Fruit fly (Drosophila melanogaster) whole organism, embryonic: Measurements from ENCODE around the gene Rdh.

ENCODE experiments used
- BEAF-32 ChIP-seq: fragments of 200-800 bp; sonication (Bioruptor generic); optimal IDR thresholded peaks from 3 replicates; lab custom pipeline; 2017; ENCODE audit warnings: missing biosample characterization, missing genetic modification characterization, mild to moderate bottlenecking, moderate library complexity, missing genetic modification reagents
- CG11085 ChIP-seq: fragments of 200-800 bp; sonication (Bioruptor generic); IDR thresholded peaks from 2 replicates; pipeline ENCODE4 v1.3.6; 2022; ENCODE audit warnings: missing biosample characterization, missing genetic modification characterization
- CG11398 ChIP-seq: fragments of 200-800 bp; sonication (Bioruptor generic); optimal IDR thresholded peaks from 2 replicates; lab custom pipeline; 2016; ENCODE audit warnings: missing biosample characterization, missing genetic modification characterization
- CG12744 ChIP-seq: fragments of 200-800 bp; sonication (Bioruptor generic); optimal IDR thresholded peaks from 2 replicates; lab custom pipeline; 2016; ENCODE audit warnings: missing biosample characterization, missing genetic modification characterization
- CG15696 ChIP-seq: fragments of 200-800 bp; sonication (Bioruptor generic); optimal IDR thresholded peaks from 2 replicates; lab custom pipeline; 2019; ENCODE audit warnings: missing biosample characterization, mild to moderate bottlenecking, missing genetic modification characterization, moderate library complexity
- CG16813 ChIP-seq: fragments of 200-800 bp; sonication (Bioruptor generic); IDR thresholded peaks from 3 replicates; pipeline ENCODE4 v1.3.6; 2022; ENCODE audit warnings: missing biosample characterization, missing genetic modification characterization; ENCODE audit not compliant: partially characterized antibody
- CG16815 ChIP-seq: fragments of 200-800 bp; sonication (Bioruptor generic); optimal IDR thresholded peaks from 3 replicates; lab custom pipeline; 2017; ENCODE audit warnings: missing biosample characterization, mild to moderate bottlenecking, missing genetic modification characterization
- CG17328 ChIP-seq: fragments of 200-800 bp; sonication (Bioruptor generic); IDR thresholded peaks from 2 replicates; pipeline ENCODE4 v1.3.6; 2022; ENCODE audit warnings: missing biosample characterization, missing genetic modification characterization
- CG17568 ChIP-seq: fragments of 200-800 bp; sonication (Bioruptor generic); optimal IDR thresholded peaks from 2 replicates; lab custom pipeline; 2018; ENCODE audit warnings: missing biosample characterization, mild to moderate bottlenecking, missing genetic modification characterization, moderate library complexity
- CG2116 ChIP-seq: fragments of 200-800 bp; sonication (Bioruptor generic); optimal IDR thresholded peaks from 3 replicates; lab custom pipeline; 2018; ENCODE audit warnings: missing biosample characterization, mild to moderate bottlenecking, missing genetic modification characterization
- CG31388 ChIP-seq: fragments of 200-800 bp; sonication (Bioruptor generic); optimal IDR thresholded peaks from 2 replicates; lab custom pipeline; 2016; ENCODE audit warnings: missing biosample characterization, missing genetic modification characterization
- CG3281 ChIP-seq: fragments of 200-800 bp; sonication (Bioruptor generic); optimal IDR thresholded peaks from 3 replicates; lab custom pipeline; 2017; ENCODE audit warnings: missing biosample characterization, mild to moderate bottlenecking, missing genetic modification characterization
- CG3838 ChIP-seq: fragments of 200-800 bp; sonication (Bioruptor generic); optimal IDR thresholded peaks from 3 replicates; lab custom pipeline; 2016; ENCODE audit warnings: missing biosample characterization, missing genetic modification characterization
- CG4404 ChIP-seq: fragments of 200-800 bp; sonication (Bioruptor generic); IDR thresholded peaks from 2 replicates; pipeline ENCODE4 v1.3.6; 2022; ENCODE audit warnings: missing biosample characterization, missing genetic modification characterization
- CG5245 ChIP-seq: fragments of 200-800 bp; sonication (Bioruptor generic); optimal IDR thresholded peaks from 3 replicates; lab custom pipeline; 2016; ENCODE audit warnings: missing biosample characterization, missing genetic modification characterization
- CkIIα-i1 ChIP-seq: fragments of 200-800 bp; sonication (Bioruptor generic); IDR thresholded peaks from 2 replicates; pipeline ENCODE4 v1.3.6; 2022; ENCODE audit warnings: missing biosample characterization, missing genetic modification characterization
- Eip74EF ChIP-seq, 2 experiments: fragments of 200-800 bp in 1 of 2; fragments of >200 bp in 1 of 2; sonication (Bioruptor generic) in 1 of 2; optimal IDR thresholded peaks; 2 replicates each; lab custom pipeline; 2017 to 2019; ENCODE audit warnings: missing biosample characterization in 2 of 2, missing genetic modification characterization in 2 of 2, mild to moderate bottlenecking in 1 of 2, moderate library complexity in 1 of 2
- Fer3 ChIP-seq: fragments of 200-800 bp; sonication (Bioruptor generic); optimal IDR thresholded peaks from 2 replicates; lab custom pipeline; 2018; ENCODE audit warnings: missing biosample characterization, mild to moderate bottlenecking, missing genetic modification characterization, moderate library complexity
- Hey ChIP-seq: fragments of 200-800 bp; sonication (Bioruptor generic); optimal IDR thresholded peaks from 3 replicates; lab custom pipeline; 2018; ENCODE audit warnings: missing biosample characterization, mild to moderate bottlenecking, missing genetic modification characterization
- Hmr ChIP-seq: fragments of 200-800 bp; sonication (Bioruptor generic); optimal IDR thresholded peaks from 3 replicates; lab custom pipeline; 2017; ENCODE audit warnings: mild to moderate bottlenecking, missing biosample characterization, missing genetic modification reagents, missing genetic modification characterization
- Hsf ChIP-seq: fragments of 200-800 bp; sonication (Bioruptor generic); optimal IDR thresholded peaks from 3 replicates; lab custom pipeline; 2016; ENCODE audit warnings: missing biosample characterization, missing genetic modification characterization
- Myb ChIP-seq: fragments of 200-800 bp; sonication (Bioruptor generic); optimal IDR thresholded peaks from 2 replicates; lab custom pipeline; 2016; ENCODE audit warnings: missing biosample characterization, missing genetic modification characterization
- Scr ChIP-seq: fragments of 200-800 bp; sonication (Bioruptor generic); IDR thresholded peaks from 2 replicates; pipeline ENCODE4 v1.3.6; 2022; ENCODE audit warnings: missing biosample characterization, missing genetic modification characterization; ENCODE audit not compliant: partially characterized antibody
- Sry-δ ChIP-seq: fragments of 200-800 bp; sonication (Bioruptor generic); optimal IDR thresholded peaks from 2 replicates; lab custom pipeline; 2016; ENCODE audit warnings: missing biosample characterization, missing genetic modification characterization
- Ssrp ChIP-seq: fragments of 200-800 bp; sonication (Bioruptor generic); optimal IDR thresholded peaks from 2 replicates; lab custom pipeline; 2018; ENCODE audit warnings: missing biosample characterization, mild to moderate bottlenecking, missing genetic modification characterization, moderate library complexity
- Xbp1 ChIP-seq: fragments of 200-800 bp; sonication (Bioruptor generic); optimal IDR thresholded peaks from 3 replicates; lab custom pipeline; 2016; ENCODE audit warnings: missing biosample characterization, mild to moderate bottlenecking, missing genetic modification characterization
- al ChIP-seq: fragments of 200-800 bp; sonication (Bioruptor generic); IDR thresholded peaks from 2 replicates; pipeline ENCODE4 v1.3.6; 2022; ENCODE audit warnings: missing biosample characterization, missing genetic modification characterization
- aop ChIP-seq: fragments of 200-800 bp; sonication (Bioruptor generic); IDR thresholded peaks from 2 replicates; pipeline ENCODE4 v1.3.6; 2022; ENCODE audit warnings: missing biosample characterization, missing genetic modification characterization
- br ChIP-seq: fragments of >200 bp; optimal IDR thresholded peaks from 2 replicates; lab custom pipeline; 2017
- chm ChIP-seq: fragments of 200-800 bp; sonication (Bioruptor generic); IDR thresholded peaks from 2 replicates; pipeline ENCODE4 v1.3.6; 2022; ENCODE audit warnings: missing biosample characterization, missing genetic modification characterization
- dan ChIP-seq: fragments of 200-800 bp; sonication (Bioruptor generic); IDR thresholded peaks from 2 replicates; pipeline ENCODE4 v1.3.6; 2022; ENCODE audit warnings: missing biosample characterization, missing genetic modification characterization
- dmrt99B ChIP-seq: fragments of 200-800 bp; sonication (Bioruptor generic); optimal IDR thresholded peaks from 2 replicates; lab custom pipeline; 2018; ENCODE audit warnings: missing biosample characterization, mild to moderate bottlenecking, missing genetic modification characterization, moderate library complexity
- emc ChIP-seq: fragments of 200-800 bp; sonication (Bioruptor generic); optimal IDR thresholded peaks from 2 replicates; lab custom pipeline; 2016; ENCODE audit warnings: missing biosample characterization, missing genetic modification characterization
- exex ChIP-seq: fragments of 200-800 bp; sonication (Bioruptor generic); optimal IDR thresholded peaks from 4 replicates; lab custom pipeline; 2018; ENCODE audit warnings: missing biosample characterization, mild to moderate bottlenecking, missing genetic modification characterization, moderate library complexity
- fd102C ChIP-seq: fragments of 200-800 bp; sonication (Bioruptor generic); optimal IDR thresholded peaks from 2 replicates; lab custom pipeline; 2018; ENCODE audit warnings: missing biosample characterization, mild to moderate bottlenecking, missing genetic modification characterization, moderate library complexity
- gcm2 ChIP-seq: fragments of 200-800 bp; sonication (Bioruptor generic); optimal IDR thresholded peaks from 2 replicates; lab custom pipeline; 2016; ENCODE audit warnings: missing biosample characterization, missing genetic modification characterization
- grn ChIP-seq: fragments of 200-800 bp; sonication (Bioruptor generic); optimal IDR thresholded peaks from 3 replicates; lab custom pipeline; 2017; ENCODE audit warnings: missing biosample characterization, missing genetic modification characterization
- hkb ChIP-seq, 2 experiments: fragments of 200-800 bp in 1 of 2; fragments of >200 bp in 1 of 2; sonication (Bioruptor generic) in 1 of 2; IDR thresholded peaks in 1 of 2; optimal IDR thresholded peaks in 1 of 2; 2 replicates each; pipeline versions ENCODE4 v1.3.6 to Lab custom; 2017 to 2022; ENCODE audit warnings: missing biosample characterization in 1 of 2, missing genetic modification characterization in 1 of 2
- jigr1 ChIP-seq: fragments of 200-800 bp; sonication (Bioruptor generic); IDR thresholded peaks from 3 replicates; pipeline ENCODE4 v1.3.6; 2022; ENCODE audit warnings: missing biosample characterization, missing genetic modification characterization
- lola ChIP-seq, 3 experiments: fragments of >200 bp in 2 of 3; fragments of 200-800 bp in 1 of 3; sonication (Bioruptor generic) in 1 of 3; optimal IDR thresholded peaks; 2 replicates each; lab custom pipeline; 2017 to 2019; ENCODE audit warnings: missing biosample characterization in 3 of 3, missing genetic modification characterization in 3 of 3, mild to moderate bottlenecking in 1 of 3, moderate library complexity in 1 of 3
- mirr ChIP-seq: fragments of 200-800 bp; sonication (Bioruptor generic); optimal IDR thresholded peaks from 3 replicates; lab custom pipeline; 2018; ENCODE audit warnings: missing biosample characterization, mild to moderate bottlenecking, missing genetic modification characterization
- p53 ChIP-seq: fragments of 200-800 bp; sonication (Bioruptor generic); optimal IDR thresholded peaks from 2 replicates; lab custom pipeline; 2016; ENCODE audit warnings: missing biosample characterization, missing genetic modification characterization
- pan ChIP-seq, 4 experiments: fragments of >200 bp in 3 of 4; fragments of 200-800 bp in 1 of 4; sonication (Bioruptor generic) in 1 of 4; optimal IDR thresholded peaks in 3 of 4; IDR thresholded peaks in 1 of 4; 2 replicates each; pipeline versions ENCODE4 v1.3.6 to Lab custom; 2017 to 2022; ENCODE audit warnings: missing biosample characterization in 2 of 4, missing genetic modification characterization in 2 of 4, mixed read lengths in 1 of 4
- pnt ChIP-seq: fragments of 200-800 bp; sonication (Bioruptor generic); optimal IDR thresholded peaks from 3 replicates; lab custom pipeline; 2016; ENCODE audit warnings: missing biosample characterization, missing genetic modification characterization
- so ChIP-seq: fragments of 200-800 bp; sonication (Bioruptor generic); IDR thresholded peaks from 3 replicates; pipeline ENCODE4 v1.3.6; 2022; ENCODE audit warnings: missing biosample characterization, missing genetic modification characterization
- stc ChIP-seq: fragments of 200-800 bp; sonication (Bioruptor generic); IDR thresholded peaks from 2 replicates; pipeline ENCODE4 v1.3.6; 2022; ENCODE audit warnings: missing biosample characterization, missing genetic modification characterization
- unpg ChIP-seq: fragments of 200-800 bp; sonication (Bioruptor generic); optimal IDR thresholded peaks from 3 replicates; lab custom pipeline; 2018; ENCODE audit warnings: missing biosample characterization, mild to moderate bottlenecking, missing genetic modification characterization, moderate library complexity
- vfl ChIP-seq: fragments of 200-800 bp; sonication (Bioruptor generic); optimal IDR thresholded peaks from 2 replicates; lab custom pipeline; 2016; ENCODE audit warnings: missing biosample characterization, missing genetic modification characterization
- yki ChIP-seq: fragments of >200 bp; optimal IDR thresholded peaks from 3 replicates; lab custom pipeline; 2018
- zen ChIP-seq: fragments of 200-800 bp; sonication (Bioruptor generic); optimal IDR thresholded peaks from 3 replicates; lab custom pipeline; 2018; ENCODE audit warnings: missing biosample characterization, mild to moderate bottlenecking, missing genetic modification characterization, moderate library complexity

Rdh gene

dm6 chr3L:3787595-3788151 lies 37.6 kb upstream of the Rdh start (continued):
- no peak for TF ChIP-seq zen (tag; lab: Kevin White, UChicago)
- peak; percentile 29 for TF ChIP-seq CG3281 (GFP tag; lab: Kevin White, UChicago)
- peak; percentile 20 for TF ChIP-seq Sry-δ (GFP tag; lab: Kevin White, UChicago)
- TF ChIP-seq emc (GFP tag; lab: Kevin White, UChicago) = no peak
- peak; percentile 68 for TF ChIP-seq chm (GFP tag; lab: Robert Waterston, UW)
- peak in 1 of 2 experiments; percentile 14 for TF ChIP-seq Eip74EF (GFP tag; optimal IDR thresholded peaks at IDR 0.05; lab: Kevin White, UChicago)
- TF ChIP-seq vfl (GFP tag; lab: Kevin White, UChicago) = no peak
- TF ChIP-seq gcm2 = peak; percentile 63
- TF ChIP-seq pan (optimal IDR thresholded peaks at IDR 0.05; lab: Kevin White, UChicago) = no peak
- TF ChIP-seq pan (GFP tag; optimal IDR thresholded peaks at IDR 0.05 in 1 of 2, IDR thresholded peaks at IDR 0.05 in 1 of 2) = no peak
- TF ChIP-seq fd102C = peak; percentile 38
- TF ChIP-seq Xbp1 = no peak
- no peak for TF ChIP-seq lola (GFP tag; optimal IDR thresholded peaks at IDR 0.05; lab: Kevin White, UChicago)
- TF ChIP-seq CG3838 = no peak
- TF ChIP-seq grn = peak; percentile 27
- TF ChIP-seq stc (GFP tag; lab: Robert Waterston, UW) = no peak
- no peak for TF ChIP-seq p53
- TF ChIP-seq BEAF-32 (GFP tag; lab: Kevin White, UChicago) = peak; percentile 48
- TF ChIP-seq Ssrp (tag; lab: Kevin White, UChicago) = no peak
- peak; percentile 36; the same call in 1 of the 2 replicates for TF ChIP-seq CG17328 (GFP tag; lab: Robert Waterston, UW)
- TF ChIP-seq pnt (GFP tag; lab: Kevin White, UChicago) = no peak
- TF ChIP-seq dmrt99B (tag; lab: Kevin White, UChicago) = no peak
- no peak for TF ChIP-seq mirr (GFP tag; lab: Kevin White, UChicago)
- no peak for TF ChIP-seq CkIIα-i1 (GFP tag; lab: Robert Waterston, UW)
- no peak for TF ChIP-seq CG15696 (tag; lab: Kevin White, UChicago)
- TF ChIP-seq CG4404 (GFP tag; lab: Robert Waterston, UW) = no peak
- no peak for TF ChIP-seq jigr1 (GFP tag; lab: Robert Waterston, UW)
- TF ChIP-seq unpg (GFP tag; lab: Kevin White, UChicago) = peak; percentile 31
- peak; percentile 42 for TF ChIP-seq CG16813 (GFP tag; lab: Robert Waterston, UW)
- TF ChIP-seq CG16815 (GFP tag; lab: Kevin White, UChicago) = no peak
- no peak for TF ChIP-seq CG12744 (GFP tag; lab: Kevin White, UChicago)
- TF ChIP-seq al (GFP tag; lab: Robert Waterston, UW) = no peak
- TF ChIP-seq CG11085 (GFP tag; lab: Robert Waterston, UW) = no peak
- no peak for TF ChIP-seq exex (tag; lab: Kevin White, UChicago)
- no peak for TF ChIP-seq br
- peak; percentile 66 for TF ChIP-seq Hmr (GFP tag; lab: Kevin White, UChicago)
- TF ChIP-seq hkb (optimal IDR thresholded peaks at IDR 0.05; lab: Kevin White, UChicago) = no peak
- peak; percentile 56 for TF ChIP-seq hkb (GFP tag; IDR thresholded peaks at IDR 0.05; lab: Robert Waterston, UW)
- no peak for TF ChIP-seq CG31388 (GFP tag; lab: Kevin White, UChicago)
- no peak for TF ChIP-seq Hsf (GFP tag; lab: Kevin White, UChicago)
- TF ChIP-seq CG5245 (GFP tag; lab: Kevin White, UChicago) = no peak
- peak; percentile 47 for TF ChIP-seq CG2116 (GFP tag; lab: Kevin White, UChicago)
- no peak; the same call in 1 of the 2 replicates for TF ChIP-seq aop (GFP tag; lab: Robert Waterston, UW)
- peak; percentile 31 for TF ChIP-seq Myb (GFP tag; lab: Kevin White, UChicago)
- TF ChIP-seq yki = no peak
- TF ChIP-seq Scr (GFP tag; lab: Robert Waterston, UW) = no peak
- TF ChIP-seq dan (GFP tag; lab: Robert Waterston, UW) = no peak
- no peak for TF ChIP-seq so (GFP tag; lab: Robert Waterston, UW)
- TF ChIP-seq CG11398 (GFP tag; lab: Kevin White, UChicago) = no peak
- TF ChIP-seq Fer3 (tag; lab: Kevin White, UChicago) = no peak
- TF ChIP-seq CG17568 (GFP tag; lab: Kevin White, UChicago) = peak; percentile 65
- no peak for TF ChIP-seq Hey (tag; lab: Kevin White, UChicago)
